Worm (Caenorhabditis elegans): ENCODE data around the gene snpc-3.4.

snpc-3.4 gene

DNA sequence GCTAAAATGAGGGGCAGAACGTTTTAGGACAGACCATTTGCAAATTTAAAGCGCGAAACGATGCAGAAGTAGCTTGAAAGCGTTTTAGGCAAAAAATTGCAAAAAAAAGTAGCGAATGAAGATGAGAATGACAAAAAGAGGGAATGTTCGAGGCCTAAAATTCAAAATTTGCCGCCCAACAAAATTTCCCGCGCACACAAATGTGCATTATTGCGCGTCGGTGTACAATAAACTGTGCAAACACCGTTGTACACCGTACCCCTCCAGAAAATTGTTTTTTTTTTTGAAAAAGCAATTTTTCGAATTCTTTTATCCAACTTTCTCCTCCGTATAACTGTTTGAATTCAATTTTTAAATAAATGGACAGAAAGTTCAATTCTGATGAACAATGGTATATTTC is at the start of gene snpc-3.4:
TSS of gene snpc-3.4 (plus strand) at position 237 of the 400 bp plus-strand sequence.
- no peak for TF ChIP-seq unc-62 (GFP tag; optimal IDR thresholded peaks at IDR 0.05)

DNA sequence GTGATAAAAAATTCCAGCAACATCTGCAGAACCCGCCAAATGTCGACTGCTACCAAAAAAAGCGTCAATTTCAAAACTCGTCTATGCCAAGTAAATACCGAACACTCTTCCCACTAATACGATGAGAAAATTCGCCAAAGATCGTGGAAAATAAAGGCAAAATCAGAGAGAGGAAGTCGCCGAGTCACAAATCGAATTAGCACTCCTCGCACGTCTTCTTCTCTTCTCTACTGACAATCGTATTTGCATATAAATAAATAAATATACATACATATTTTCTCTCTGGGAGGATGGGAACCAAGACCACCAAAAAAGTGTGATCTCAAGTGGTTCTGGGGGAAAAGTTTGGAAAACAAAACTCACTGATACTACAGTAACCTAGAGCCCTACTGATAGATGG is 49.4 kb upstream of the snpc-3.4 start:
- TF ChIP-seq unc-62 (GFP tag; optimal IDR thresholded peaks at IDR 0.05), result no peak

DNA sequence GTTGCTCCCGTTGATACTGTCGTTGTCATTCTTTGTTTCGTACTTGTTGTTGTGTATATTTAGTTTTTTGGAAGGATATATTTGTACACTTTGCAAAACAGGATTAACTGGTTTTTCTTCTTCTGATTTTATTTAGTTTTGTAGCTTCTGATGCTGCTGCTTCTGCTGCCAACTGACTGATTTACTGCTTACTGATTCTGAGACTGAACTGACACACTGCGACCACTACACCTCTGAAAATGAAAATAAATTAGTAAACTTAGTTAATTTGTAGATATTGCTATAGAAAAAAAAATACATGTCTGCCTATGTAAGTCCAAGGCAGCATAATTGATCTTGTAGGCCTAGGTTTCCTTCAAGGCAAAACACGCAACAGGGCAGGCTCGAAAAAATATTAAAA is 47.1 kb upstream of the snpc-3.4 start, which contains the start of gene R10E9.4:
TSS of gene R10E9.4 (minus strand) at position 101 of the 400 bp plus-strand sequence.
- no peak for TF ChIP-seq unc-62 (GFP tag; optimal IDR thresholded peaks at IDR 0.05)

ce11 chrIII:3974503-3974902 is 45.3 kb upstream of the snpc-3.4 start:
- TF ChIP-seq unc-62 (GFP tag; optimal IDR thresholded peaks at IDR 0.05), result no peak

ce11 chrIII:3975008-3975407 is 44.8 kb upstream of the snpc-3.4 start:
- TF ChIP-seq unc-62 (GFP tag; optimal IDR thresholded peaks at IDR 0.05), result no peak

- TF ChIP-seq unc-62 (GFP tag; optimal IDR thresholded peaks at IDR 0.05), result no peak
Observed at ce11 chrIII:3976291-3976690, 43.5 kb upstream of the snpc-3.4 start, which contains the start of gene msi-1. msi-1 (minus strand) TSS chrIII:3976391.

- no peak for TF ChIP-seq unc-62 (GFP tag; optimal IDR thresholded peaks at IDR 0.05)
Observed at ce11 chrIII:3976992-3977391, 42.8 kb upstream of the snpc-3.4 start.

DNA sequence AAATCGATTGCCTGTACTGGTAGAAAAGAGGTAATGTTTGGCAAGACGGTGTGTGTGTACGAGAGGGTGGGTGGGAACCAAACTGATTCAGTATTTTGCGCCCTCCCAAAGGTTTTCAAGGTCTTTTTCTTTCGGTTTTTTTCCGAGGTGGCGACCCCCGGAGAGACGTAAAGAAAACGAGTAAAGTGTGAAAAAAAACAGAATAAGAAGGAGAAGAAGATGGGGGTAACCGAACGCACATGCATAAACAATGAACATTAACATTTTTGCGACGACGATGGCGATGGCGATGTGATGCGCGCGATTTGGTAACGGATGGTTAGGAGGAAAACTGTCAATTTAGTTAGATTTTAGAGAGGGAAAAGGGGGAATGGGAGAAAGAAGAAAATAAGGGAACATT is 41.4 kb upstream of the snpc-3.4 start:
- TF ChIP-seq unc-62 (GFP tag; optimal IDR thresholded peaks at IDR 0.05), result no peak

ce11 chrIII:3979980-3980631 is 39.7 kb upstream of the snpc-3.4 start:
- TF ChIP-seq unc-62 (GFP tag; optimal IDR thresholded peaks at IDR 0.05), result no peak

ce11 chrIII:3984049-3984484 is 35.8 kb upstream of the snpc-3.4 start:
- TF ChIP-seq unc-62 (GFP tag; optimal IDR thresholded peaks at IDR 0.05), result no peak

- TF ChIP-seq unc-62 (GFP tag; optimal IDR thresholded peaks at IDR 0.05), result no peak
Observed at ce11 chrIII:3986368-3986767, 33.5 kb upstream of the snpc-3.4 start, which contains the start of gene Y1A5A.1. Y1A5A.1 (minus strand) TSS chrIII:3986661.

DNA sequence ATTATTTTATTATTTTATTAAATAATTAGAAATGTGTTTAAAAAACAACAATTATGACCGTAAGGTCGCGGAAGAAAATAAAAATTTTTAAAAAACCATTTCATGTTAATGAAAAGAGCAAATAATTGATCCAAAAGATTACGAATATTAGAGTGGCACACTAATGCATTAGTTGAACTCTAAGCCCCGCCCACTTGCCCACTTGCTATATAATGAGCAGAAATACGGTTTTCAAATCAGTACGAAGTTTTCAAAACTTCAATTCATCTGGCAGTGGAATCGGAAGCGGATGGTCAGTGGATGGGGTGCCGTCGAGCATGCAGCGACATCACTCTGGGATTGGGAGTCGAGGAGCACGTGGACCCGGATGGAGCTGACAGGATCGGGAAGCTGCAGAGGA is 32.1 kb upstream of the snpc-3.4 start, which contains the start of gene C36E8.6:
TSS of gene C36E8.6 (plus strand) at position 301 of the 400 bp plus-strand sequence.
- no peak for TF ChIP-seq unc-62 (GFP tag; optimal IDR thresholded peaks at IDR 0.05)

DNA sequence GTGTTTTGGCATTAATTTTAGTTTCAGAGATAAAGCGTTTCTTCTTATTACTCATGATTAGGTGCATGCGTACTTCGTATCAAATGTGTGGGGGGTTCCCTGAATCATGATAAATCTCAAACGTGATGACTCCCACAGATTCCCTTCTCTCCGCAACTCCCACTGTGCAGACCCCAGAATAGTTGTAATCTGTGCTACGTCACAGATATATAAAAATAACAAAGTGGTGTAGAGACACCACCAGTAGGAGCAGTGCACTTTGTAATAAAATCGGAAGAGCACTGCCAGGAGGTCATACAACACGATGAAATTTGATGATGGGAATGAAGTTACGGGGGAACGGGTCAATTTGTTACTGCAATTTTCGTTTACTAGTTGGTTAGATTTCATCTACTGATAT is 28.5 kb upstream of the snpc-3.4 start:
- no peak for TF ChIP-seq unc-62 (GFP tag; optimal IDR thresholded peaks at IDR 0.05)

ce11 chrIII:3992089-3992488 is 27.7 kb upstream of the snpc-3.4 start, which contains the start of gene glb-11:
glb-11 (minus strand) TSS chrIII:3992189.
- no peak for TF ChIP-seq unc-62 (GFP tag; optimal IDR thresholded peaks at IDR 0.05)

- TF ChIP-seq unc-62 (GFP tag; optimal IDR thresholded peaks at IDR 0.05), result no peak
Observed at ce11 chrIII:3994457-3994856, 25.4 kb upstream of the snpc-3.4 start.

ce11 chrIII:4004064-4004580 is 15.7 kb upstream of the snpc-3.4 start, which contains the start of gene tif-1A:
tif-1A (minus strand) TSS chrIII:4004114.
- no peak for TF ChIP-seq unc-62 (GFP tag; optimal IDR thresholded peaks at IDR 0.05)
